Fruit fly (Drosophila melanogaster) whole organism, prepupa: ENCODE measurements around the gene mew.

Source experiments
- CG9139 ChIP-seq: fragments of 200-800 bp; sonication (Bioruptor generic); optimal IDR thresholded peaks from 3 replicates; lab custom pipeline; 2017; ENCODE audit warnings: missing biosample characterization, mild to moderate bottlenecking, missing genetic modification characterization
- Eip75B ChIP-seq: fragments of 200-800 bp; sonication (Bioruptor generic); optimal IDR thresholded peaks from 3 replicates; lab custom pipeline; 2016; ENCODE audit warnings: missing biosample characterization, missing genetic modification characterization
- Eip93F ChIP-seq: fragments of 200-800 bp; sonication (Bioruptor generic); optimal IDR thresholded peaks from 2 replicates; lab custom pipeline; 2016; ENCODE audit warnings: missing biosample characterization, mild to moderate bottlenecking, missing genetic modification characterization
- Smox ChIP-seq: fragments of 200-800 bp; sonication (Bioruptor generic); optimal IDR thresholded peaks from 3 replicates; lab custom pipeline; 2016; ENCODE audit warnings: missing biosample characterization, missing genetic modification characterization
- Sox102F ChIP-seq: fragments of 200-800 bp; sonication (Bioruptor generic); optimal IDR thresholded peaks from 2 replicates; lab custom pipeline; 2016; ENCODE audit warnings: missing biosample characterization, mild to moderate bottlenecking, missing genetic modification characterization
- esn ChIP-seq: fragments of 200-800 bp; sonication (Bioruptor generic); optimal IDR thresholded peaks from 2 replicates; lab custom pipeline; 2016; ENCODE audit warnings: missing biosample characterization, mild to moderate bottlenecking, missing genetic modification characterization, moderate library complexity

DNA sequence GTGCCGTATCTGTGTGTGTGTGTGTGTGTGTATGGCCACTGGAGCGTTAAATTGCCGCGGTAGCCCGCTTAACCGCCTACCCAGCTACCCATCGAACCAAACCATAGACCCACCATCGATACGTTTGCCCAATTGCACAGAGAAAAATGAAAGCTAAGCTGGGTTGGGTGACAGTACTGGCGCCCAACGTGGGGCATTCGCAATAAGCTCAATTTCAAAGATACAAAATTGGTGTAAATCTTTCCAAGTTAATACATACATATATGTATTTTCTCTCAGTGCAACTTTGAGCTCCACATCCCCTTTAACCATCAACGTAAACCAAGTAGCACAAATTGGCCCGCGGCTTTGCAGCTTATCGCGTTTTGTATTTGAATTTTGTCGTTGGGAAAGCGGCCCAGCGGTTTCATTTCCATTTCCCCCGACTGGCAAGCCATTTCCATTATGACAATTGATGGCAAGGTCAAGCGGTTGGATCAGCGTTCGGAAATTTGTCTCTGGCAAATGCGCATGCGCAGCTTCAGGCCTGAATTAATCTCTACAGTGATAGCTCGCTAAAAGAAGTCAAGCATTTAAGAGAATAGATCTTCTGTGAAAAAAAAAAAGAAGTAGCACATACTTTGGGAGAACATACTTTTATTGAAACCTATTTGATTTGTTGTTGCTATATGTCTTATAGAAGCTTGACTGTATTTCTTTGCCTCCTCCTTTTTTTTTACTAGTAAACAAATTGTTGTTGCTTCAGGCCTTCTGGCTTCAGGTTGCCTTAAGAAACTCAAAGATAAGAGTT, 25.7 kb downstream of the mew start:
- TF ChIP-seq Eip75B (GFP tag; lab: Kevin White, UChicago) (peak; percentile 3), CG9139 (no peak), Smox (GFP tag; lab: Kevin White, UChicago) (no peak), Sox102F (GFP tag; lab: Kevin White, UChicago) (no peak), esn (GFP tag; lab: Kevin White, UChicago) (no peak), Eip93F (GFP tag; lab: Kevin White, UChicago) (no peak)
